Worm (Caenorhabditis elegans) whole organism, mixed stage, embryonic: ENCODE data around the gene nas-17.

Source experiments
- M03D4.4 ChIP-seq: sonication (generic microtip); optimal IDR thresholded peaks from 2 replicates; lab custom pipeline; 2017; ENCODE audit warnings: mild to moderate bottlenecking, missing genetic modification characterization, missing compliant biosample characterization
- bed-3 ChIP-seq: fragments of 200-800 bp; sonication (Bioruptor generic); optimal IDR thresholded peaks from 3 replicates; lab custom pipeline; 2018; ENCODE audit warnings: mild to moderate bottlenecking, missing genetic modification characterization, moderate library complexity, missing compliant biosample characterization
- blmp-1 ChIP-seq: fragments of 150-350 bp; optimal IDR thresholded peaks from 2 replicates; lab custom pipeline; 2014; ENCODE audit warnings: missing biosample characterization, missing genetic modification characterization
- ceh-39 ChIP-seq: fragments of 150-350 bp; optimal IDR thresholded peaks from 2 replicates; lab custom pipeline; 2014; ENCODE audit warnings: missing biosample characterization, missing genetic modification characterization
- ceh-43 ChIP-seq: fragments of 200-800 bp; sonication (Bioruptor generic); optimal IDR thresholded peaks from 2 replicates; lab custom pipeline; 2018; ENCODE audit warnings: mild to moderate bottlenecking, missing genetic modification characterization, moderate library complexity, missing compliant biosample characterization
- ceh-83 ChIP-seq: fragments of 200-800 bp; sonication (Bioruptor generic); optimal IDR thresholded peaks from 2 replicates; lab custom pipeline; 2018; ENCODE audit warnings: mild to moderate bottlenecking, missing genetic modification characterization, missing compliant biosample characterization
- ces-1 ChIP-seq: fragments of 150-350 bp; optimal IDR thresholded peaks from 2 replicates; lab custom pipeline; 2014; ENCODE audit warnings: missing biosample characterization, missing genetic modification reagents, missing genetic modification characterization
- cnd-1 ChIP-seq: fragments of 200-800 bp; sonication (Bioruptor generic); optimal IDR thresholded peaks from 2 replicates; lab custom pipeline; 2018; ENCODE audit warnings: mild to moderate bottlenecking, missing genetic modification characterization, missing compliant biosample characterization
- drap-1 ChIP-seq: fragments of 200-800 bp; sonication (Bioruptor generic); optimal IDR thresholded peaks from 3 replicates; lab custom pipeline; 2018; ENCODE audit warnings: mild to moderate bottlenecking, missing genetic modification characterization, missing compliant biosample characterization
- elt-1 ChIP-seq: sonication (generic microtip); optimal IDR thresholded peaks from 2 replicates; lab custom pipeline; 2017; ENCODE audit warnings: missing genetic modification characterization, mild to moderate bottlenecking, missing compliant biosample characterization, antibody characterized with exemption, moderate library complexity, borderline replicate concordance; ENCODE audit not compliant: insufficient read depth
- elt-3 ChIP-seq: fragments of 150-350 bp; optimal IDR thresholded peaks from 2 replicates; lab custom pipeline; 2014; ENCODE audit warnings: missing biosample characterization, missing genetic modification characterization
- flh-1 ChIP-seq: fragments of 200-800 bp; sonication (Bioruptor generic); optimal IDR thresholded peaks from 2 replicates; lab custom pipeline; 2018; ENCODE audit warnings: mild to moderate bottlenecking, missing genetic modification characterization, moderate library complexity, missing compliant biosample characterization
- ham-2 ChIP-seq: fragments of 200-800 bp; sonication (Bioruptor generic); optimal IDR thresholded peaks from 2 replicates; lab custom pipeline; 2018; ENCODE audit warnings: mild to moderate bottlenecking, missing genetic modification characterization, missing compliant biosample characterization
- hlh-1 ChIP-seq: fragments of 150-350 bp; optimal IDR thresholded peaks from 2 replicates; lab custom pipeline; 2014; ENCODE audit warnings: missing biosample characterization, missing genetic modification reagents, missing genetic modification characterization
- lin-13 ChIP-seq: fragments of 150-350 bp; optimal IDR thresholded peaks from 2 replicates; lab custom pipeline; 2014; ENCODE audit warnings: missing biosample characterization, missing genetic modification characterization
- lin-32 ChIP-seq: fragments of 200-800 bp; sonication (Bioruptor generic); optimal IDR thresholded peaks from 2 replicates; lab custom pipeline; 2018; ENCODE audit warnings: mild to moderate bottlenecking, missing genetic modification characterization, missing compliant biosample characterization
- lsy-2 ChIP-seq: fragments of 150-350 bp; optimal IDR thresholded peaks from 2 replicates; lab custom pipeline; 2014; ENCODE audit warnings: missing biosample characterization, missing genetic modification characterization
- mab-5 ChIP-seq: fragments of 150-350 bp; optimal IDR thresholded peaks from 2 replicates; lab custom pipeline; 2014; ENCODE audit warnings: missing biosample characterization, missing genetic modification characterization
- mep-1 ChIP-seq: fragments of 150-350 bp; optimal IDR thresholded peaks from 2 replicates; lab custom pipeline; 2017; ENCODE audit warnings: missing biosample characterization, missing genetic modification reagents, missing genetic modification characterization, inconsistent platforms
- mls-2 ChIP-seq: sonication (generic microtip); optimal IDR thresholded peaks from 2 replicates; lab custom pipeline; 2016; ENCODE audit warnings: mild to moderate bottlenecking, missing genetic modification characterization, moderate library complexity, missing compliant biosample characterization
- nhr-12 ChIP-seq: fragments of 150-350 bp; optimal IDR thresholded peaks from 2 replicates; lab custom pipeline; 2014; ENCODE audit warnings: missing biosample characterization, missing genetic modification characterization
- nhr-2 ChIP-seq: fragments of 150-350 bp; optimal IDR thresholded peaks from 2 replicates; lab custom pipeline; 2014; ENCODE audit warnings: missing biosample characterization, missing genetic modification characterization
- nhr-237 ChIP-seq: fragments of 150-350 bp; optimal IDR thresholded peaks from 2 replicates; lab custom pipeline; 2014; ENCODE audit warnings: missing biosample characterization, missing genetic modification characterization
- nhr-28 ChIP-seq: fragments of 150-350 bp; optimal IDR thresholded peaks from 2 replicates; lab custom pipeline; 2014; ENCODE audit warnings: missing biosample characterization, missing genetic modification characterization
- nhr-76 ChIP-seq: sonication (generic microtip); optimal IDR thresholded peaks from 2 replicates; lab custom pipeline; 2017; ENCODE audit warnings: missing biosample characterization, missing genetic modification characterization
- pha-4 ChIP-seq: fragments of 150-350 bp; optimal IDR thresholded peaks from 2 replicates; lab custom pipeline; 2018; ENCODE audit warnings: missing biosample characterization, missing genetic modification reagents, missing genetic modification characterization
- sem-2 ChIP-seq: fragments of 200-800 bp; sonication (Bioruptor generic); optimal IDR thresholded peaks from 2 replicates; lab custom pipeline; 2018; ENCODE audit warnings: mild to moderate bottlenecking, missing genetic modification characterization, missing compliant biosample characterization
- sptf-1 ChIP-seq: sonication (generic microtip); optimal IDR thresholded peaks from 2 replicates; lab custom pipeline; 2017; ENCODE audit warnings: mild to moderate bottlenecking, missing genetic modification characterization, moderate library complexity, missing compliant biosample characterization
- tbx-8 ChIP-seq: fragments of 200-800 bp; sonication (Bioruptor generic); optimal IDR thresholded peaks from 2 replicates; lab custom pipeline; 2018; ENCODE audit warnings: mild to moderate bottlenecking, missing genetic modification characterization, moderate library complexity, missing compliant biosample characterization
- unc-39 ChIP-seq: fragments of 150-350 bp; optimal IDR thresholded peaks from 2 replicates; lab custom pipeline; 2014; ENCODE audit warnings: missing biosample characterization, missing genetic modification characterization
- unc-62 ChIP-seq: fragments of 150-350 bp; optimal IDR thresholded peaks from 2 replicates; lab custom pipeline; 2014; ENCODE audit warnings: missing biosample characterization, missing genetic modification reagents, missing genetic modification characterization
- zip-8 ChIP-seq: fragments of 150-350 bp; optimal IDR thresholded peaks from 2 replicates; lab custom pipeline; 2014; ENCODE audit warnings: missing biosample characterization, missing genetic modification characterization
- ztf-11 ChIP-seq: fragments of 150-350 bp; optimal IDR thresholded peaks from 2 replicates; lab custom pipeline; 2014; ENCODE audit warnings: missing biosample characterization, missing genetic modification characterization

The nas-17 gene

ce11 chrV:11407251-11407650, 8.5 kb downstream of the nas-17 start, which contains the start of gene K03B8.6:
TSS of gene K03B8.6 (plus strand) at chrV:11407584.
- TF ChIP-seq elt-3 (no peak), mep-1 (tag; lab: Kevin White, UChicago) (no peak), ceh-43 (no peak), lsy-2 (tag; lab: Kevin White, UChicago) (no peak), drap-1 (no peak), unc-62 (GFP tag; lab: Kevin White, UChicago) (no peak), blmp-1 (tag; lab: Kevin White, UChicago) (no peak), M03D4.4 (tag; lab: Kevin White, UChicago) (no peak), unc-39 (no peak), bed-3 (no peak), nhr-2 (tag; lab: Kevin White, UChicago) (no peak), elt-1 (tag; lab: Kevin White, UChicago) (no peak), ham-2 (GFP tag; lab: Kevin White, UChicago) (no peak), mls-2 (tag; lab: Kevin White, UChicago) (no peak), sem-2 (no peak)

- TF ChIP-seq elt-3 (no peak), lin-32 (GFP tag; lab: Kevin White, UChicago) (no peak)
- TF ChIP-seq, all 35 proteins: peak for 0
Measured at ce11 chrV:11410902-11411561, 12.3 kb downstream of the nas-17 start, which contains the start of the genes K03B8.8 and grl-3. TSS of gene K03B8.8 (minus strand) at chrV:11411002. TSS of gene grl-3 (plus strand) at chrV:11411511.

- TF ChIP-seq ceh-83 (GFP tag; lab: Kevin White, UChicago) (no peak), sem-2 (no peak), cnd-1 (tag; lab: Kevin White, UChicago) (no peak), zip-8 (no peak), ces-1 (GFP tag; lab: Kevin White, UChicago) (no peak), hlh-1 (no peak), sptf-1 (tag; lab: Kevin White, UChicago) (no peak), ceh-39 (tag; lab: Kevin White, UChicago) (no peak), nhr-237 (tag; lab: Kevin White, UChicago) (no peak), tbx-8 (GFP tag; lab: Kevin White, UChicago) (no peak), ceh-43 (no peak), mls-2 (tag; lab: Kevin White, UChicago) (no peak), mab-5 (tag; lab: Kevin White, UChicago) (no peak)
Measured at ce11 chrV:11412125-11412524, 13.4 kb downstream of the nas-17 start.

- no peak for TF ChIP-seq lsy-2 (tag; lab: Kevin White, UChicago)
- no peak for TF ChIP-seq ceh-43
- TF ChIP-seq M03D4.4 (tag; lab: Kevin White, UChicago), result no peak
- no peak for TF ChIP-seq zip-8
- no peak for TF ChIP-seq nhr-28 (tag; lab: Kevin White, UChicago)
- TF ChIP-seq sem-2, result no peak
- TF ChIP-seq pha-4 (tag; lab: Kevin White, UChicago), result no peak
- no peak for TF ChIP-seq ceh-83 (GFP tag; lab: Kevin White, UChicago)
- no peak for TF ChIP-seq lin-13
- TF ChIP-seq nhr-76, result no peak
- TF ChIP-seq elt-3, result no peak
- TF ChIP-seq flh-1 (GFP tag; lab: Kevin White, UChicago), result no peak
- no peak for TF ChIP-seq unc-39
- TF ChIP-seq ztf-11 (tag; lab: Kevin White, UChicago), result no peak
- TF ChIP-seq drap-1, result no peak
- no peak for TF ChIP-seq mep-1 (tag; lab: Kevin White, UChicago)
- no peak for TF ChIP-seq ham-2 (GFP tag; lab: Kevin White, UChicago)
- TF ChIP-seq mab-5 (tag; lab: Kevin White, UChicago), result no peak
- no peak for TF ChIP-seq nhr-2 (tag; lab: Kevin White, UChicago)
Measured at ce11 chrV:11415059-11415458, 16.3 kb downstream of the nas-17 start, which contains the start of gene deg-3. TSS of gene deg-3 (minus strand) at chrV:11415159.

- no peak for TF ChIP-seq hlh-1
- TF ChIP-seq lin-13, result no peak
- no peak for TF ChIP-seq mab-5 (tag; lab: Kevin White, UChicago)
- no peak for TF ChIP-seq nhr-76
- no peak for TF ChIP-seq drap-1
- TF ChIP-seq bed-3, result no peak
- TF ChIP-seq nhr-12, result no peak
- TF ChIP-seq ceh-43, result no peak
- no peak for TF ChIP-seq pha-4 (tag; lab: Kevin White, UChicago)
- no peak for TF ChIP-seq sem-2
- no peak for TF ChIP-seq ceh-83 (GFP tag; lab: Kevin White, UChicago)
- no peak for TF ChIP-seq unc-39
- no peak for TF ChIP-seq ham-2 (GFP tag; lab: Kevin White, UChicago)
- TF ChIP-seq mep-1 (tag; lab: Kevin White, UChicago), result no peak
- no peak for TF ChIP-seq lin-32 (GFP tag; lab: Kevin White, UChicago)
- no peak for TF ChIP-seq lsy-2 (tag; lab: Kevin White, UChicago)
- TF ChIP-seq, all 35 proteins: peak for 0
Measured at ce11 chrV:11421605-11422004, 22.9 kb downstream of the nas-17 start, which contains the start of gene des-2. TSS of gene des-2 (minus strand) at chrV:11421705.
